Fruit fly (Drosophila melanogaster): ENCODE results near the gene Lip1.

dm6 chr2L:10729955-10730354 is 28.6 kb upstream of the Lip1 start, which contains the start of gene CG17118:
- TF ChIP-seq zf30C (GFP tag; optimal IDR thresholded peaks at IDR 0.05), result no peak
- TF ChIP-seq CG7556 (GFP tag; optimal IDR thresholded peaks at IDR 0.05), result no peak
- no peak for TF ChIP-seq CG1233 (GFP tag; optimal IDR thresholded peaks at IDR 0.05)
- no peak for TF ChIP-seq CG17912 (GFP tag; optimal IDR thresholded peaks at IDR 0.05)
- TF ChIP-seq dmrt11E (tag; optimal IDR thresholded peaks at IDR 0.05), result no peak
- TF ChIP-seq Dbx (GFP tag; IDR thresholded peaks at IDR 0.05), result no peak
